Fruit fly (Drosophila melanogaster) whole organism, embryonic: ENCODE results near the gene CG9616.

Experiments
- B-H1 ChIP-seq: fragments of 200-800 bp; sonication (Bioruptor generic); IDR thresholded peaks from 3 replicates; pipeline ENCODE4 v1.3.6; 2022; ENCODE audit warnings: missing biosample characterization, missing genetic modification characterization
- CG10431 ChIP-seq: fragments of 200-800 bp; sonication (Bioruptor generic); optimal IDR thresholded peaks from 3 replicates; lab custom pipeline; 2018; ENCODE audit warnings: missing biosample characterization, mild to moderate bottlenecking, missing genetic modification characterization
- CG11398 ChIP-seq: fragments of 200-800 bp; sonication (Bioruptor generic); optimal IDR thresholded peaks from 2 replicates; lab custom pipeline; 2016; ENCODE audit warnings: missing biosample characterization, missing genetic modification characterization
- CG12219 ChIP-seq: fragments of 200-800 bp; sonication (Bioruptor generic); optimal IDR thresholded peaks from 3 replicates; lab custom pipeline; 2018; ENCODE audit warnings: missing biosample characterization, mild to moderate bottlenecking, missing genetic modification characterization
- CG13296 ChIP-seq: fragments of 200-800 bp; sonication (Bioruptor generic); optimal IDR thresholded peaks from 3 replicates; lab custom pipeline; 2018; ENCODE audit warnings: missing biosample characterization, mild to moderate bottlenecking, missing genetic modification characterization
- CG13894 ChIP-seq: fragments of 200-800 bp; sonication (Bioruptor generic); optimal IDR thresholded peaks from 3 replicates; lab custom pipeline; 2018; ENCODE audit warnings: missing biosample characterization, mild to moderate bottlenecking, missing genetic modification characterization, moderate library complexity
- CG1529 ChIP-seq: fragments of 200-800 bp; sonication (Bioruptor generic); optimal IDR thresholded peaks from 3 replicates; lab custom pipeline; 2018; ENCODE audit warnings: missing biosample characterization, missing genetic modification characterization
- CG15601 ChIP-seq: fragments of 200-800 bp; sonication (Bioruptor generic); optimal IDR thresholded peaks from 3 replicates; lab custom pipeline; 2019; ENCODE audit warnings: missing biosample characterization, mild to moderate bottlenecking, missing genetic modification characterization, moderate library complexity
- CG16815 ChIP-seq: fragments of 200-800 bp; sonication (Bioruptor generic); optimal IDR thresholded peaks from 3 replicates; lab custom pipeline; 2017; ENCODE audit warnings: missing biosample characterization, mild to moderate bottlenecking, missing genetic modification characterization
- CG18011 ChIP-seq: fragments of 200-800 bp; sonication (Bioruptor generic); optimal IDR thresholded peaks from 2 replicates; lab custom pipeline; 2017; ENCODE audit warnings: missing biosample characterization, missing genetic modification characterization, mild to moderate bottlenecking, moderate library complexity, missing genotype
- CG32772 ChIP-seq: fragments of 200-800 bp; sonication (Bioruptor generic); IDR thresholded peaks from 2 replicates; pipeline ENCODE4 v1.3.6; 2022; ENCODE audit warnings: missing biosample characterization, missing genetic modification characterization
- CG3726 ChIP-seq: fragments of 200-800 bp; sonication (Bioruptor generic); IDR thresholded peaks from 3 replicates; pipeline ENCODE4, ENCODE4 v1.3.6; 2022; ENCODE audit warnings: missing biosample characterization, missing genetic modification characterization
- CG43689 ChIP-seq: fragments of 200-800 bp; sonication (Bioruptor generic); IDR thresholded peaks from 2 replicates; pipeline ENCODE4 v1.3.6; 2022; ENCODE audit warnings: missing biosample characterization, missing genetic modification characterization
- CG5953 ChIP-seq: fragments of 200-800 bp; sonication (Bioruptor generic); IDR thresholded peaks from 2 replicates; pipeline ENCODE4 v1.3.6; 2022; ENCODE audit warnings: missing biosample characterization, missing genetic modification characterization
- CG6813 ChIP-seq: fragments of 200-800 bp; sonication (Bioruptor generic); optimal IDR thresholded peaks from 2 replicates; lab custom pipeline; 2017; ENCODE audit warnings: missing biosample characterization, missing genetic modification characterization, mild to moderate bottlenecking, moderate library complexity, missing genetic modification reagents
- CG7271 ChIP-seq: fragments of 200-800 bp; sonication (Bioruptor generic); optimal IDR thresholded peaks from 2 replicates; lab custom pipeline; 2018; ENCODE audit warnings: missing biosample characterization, mild to moderate bottlenecking, missing genetic modification characterization, moderate library complexity
- CG7745 ChIP-seq: fragments of 200-800 bp; sonication (Bioruptor generic); optimal IDR thresholded peaks from 2 replicates; lab custom pipeline; 2018; ENCODE audit warnings: missing biosample characterization, mild to moderate bottlenecking, missing genetic modification characterization, moderate library complexity
- CG8290 ChIP-seq, 3 experiments: fragments of 200-800 bp; sonication (Bioruptor generic); optimal IDR thresholded peaks; 2 replicates each; lab custom pipeline; 2016 to 2019; ENCODE audit warnings: missing biosample characterization in 3 of 3, missing genetic modification characterization in 3 of 3, mild to moderate bottlenecking in 2 of 3, moderate library complexity in 1 of 3
- CrebB ChIP-seq: fragments of 200-800 bp; sonication (Bioruptor generic); optimal IDR thresholded peaks from 3 replicates; lab custom pipeline; 2018; ENCODE audit warnings: missing biosample characterization, mild to moderate bottlenecking, missing genetic modification characterization
- D19A ChIP-seq: fragments of 200-800 bp; optimal IDR thresholded peaks from 3 replicates; lab custom pipeline; 2019; ENCODE audit warnings: missing biosample characterization, mild to moderate bottlenecking, missing genetic modification characterization, moderate library complexity
- Dll ChIP-seq: fragments of 200-800 bp; sonication (Bioruptor generic); IDR thresholded peaks from 4 replicates; pipeline ENCODE4 v1.3.6; 2022; ENCODE audit warnings: missing biosample characterization, missing genetic modification characterization; ENCODE audit not compliant: partially characterized antibody
- Doc2 ChIP-seq: fragments of 200-800 bp; sonication (Bioruptor generic); IDR thresholded peaks from 2 replicates; pipeline ENCODE4 v1.3.6; 2022; ENCODE audit warnings: missing biosample characterization, missing genetic modification characterization
- Dref ChIP-seq: fragments of 200-800 bp; sonication (Bioruptor generic); IDR thresholded peaks from 2 replicates; pipeline ENCODE4 v1.3.6; 2022; ENCODE audit warnings: missing biosample characterization, missing genetic modification characterization
- Fer2 ChIP-seq: fragments of 200-800 bp; sonication (Bioruptor generic); optimal IDR thresholded peaks from 2 replicates; lab custom pipeline; 2018; ENCODE audit warnings: missing biosample characterization, mild to moderate bottlenecking, missing genetic modification characterization, moderate library complexity
- H2.0 ChIP-seq: fragments of 200-800 bp; sonication (Bioruptor generic); IDR thresholded peaks from 2 replicates; pipeline ENCODE4 v1.3.6; 2022; ENCODE audit warnings: missing biosample characterization, missing genetic modification characterization
- Kr ChIP-seq: fragments of 200-800 bp; sonication (Bioruptor generic); optimal IDR thresholded peaks from 2 replicates; lab custom pipeline; 2017; ENCODE audit warnings: missing biosample characterization, mild to moderate bottlenecking, missing genetic modification characterization
- Opbp ChIP-seq: fragments of 200-800 bp; sonication (Bioruptor generic); IDR thresholded peaks from 3 replicates; pipeline ENCODE4 v1.3.6; 2022; ENCODE audit warnings: missing biosample characterization, missing genetic modification characterization; ENCODE audit not compliant: partially characterized antibody
- Sin3A ChIP-seq: fragments of >200 bp; optimal IDR thresholded peaks from 2 replicates; lab custom pipeline; 2018
- Six4 ChIP-seq: fragments of 200-800 bp; sonication (Bioruptor generic); optimal IDR thresholded peaks from 2 replicates; lab custom pipeline; 2016; ENCODE audit warnings: missing biosample characterization, missing genetic modification characterization
- Ssrp ChIP-seq: fragments of 200-800 bp; sonication (Bioruptor generic); optimal IDR thresholded peaks from 2 replicates; lab custom pipeline; 2018; ENCODE audit warnings: missing biosample characterization, mild to moderate bottlenecking, missing genetic modification characterization, moderate library complexity
- TFAM ChIP-seq: fragments of 200-800 bp; sonication (Bioruptor generic); optimal IDR thresholded peaks from 2 replicates; lab custom pipeline; 2017; ENCODE audit warnings: missing biosample characterization, missing genetic modification characterization, inconsistent platforms
- Vsx1 ChIP-seq: fragments of 200-800 bp; sonication (Bioruptor generic); optimal IDR thresholded peaks from 2 replicates; lab custom pipeline; 2017; ENCODE audit warnings: missing biosample characterization, mild to moderate bottlenecking, missing genetic modification characterization, missing genetic modification reagents
- Xrp1 ChIP-seq: fragments of 200-800 bp; sonication (Bioruptor generic); IDR thresholded peaks from 2 replicates; pipeline ENCODE4 v1.3.6; 2022; ENCODE audit warnings: missing biosample characterization, missing genetic modification characterization
- ac ChIP-seq: fragments of 200-800 bp; sonication (Bioruptor generic); optimal IDR thresholded peaks from 3 replicates; lab custom pipeline; 2017; ENCODE audit warnings: missing biosample characterization, mild to moderate bottlenecking, missing genetic modification characterization
- btn ChIP-seq: fragments of 200-800 bp; sonication (Bioruptor generic); optimal IDR thresholded peaks from 2 replicates; lab custom pipeline; 2016; ENCODE audit warnings: missing biosample characterization, missing genetic modification characterization
- da ChIP-seq: fragments of 200-800 bp; sonication (Bioruptor generic); optimal IDR thresholded peaks from 2 replicates; lab custom pipeline; 2016; ENCODE audit warnings: missing biosample characterization, missing genetic modification characterization
- dimm ChIP-seq: fragments of 200-800 bp; sonication (Bioruptor generic); IDR thresholded peaks from 2 replicates; pipeline ENCODE4 v1.3.6; 2022; ENCODE audit warnings: missing biosample characterization, missing genetic modification characterization
- disco-r ChIP-seq: fragments of 200-800 bp; sonication (Bioruptor generic); optimal IDR thresholded peaks from 2 replicates; lab custom pipeline; 2016; ENCODE audit warnings: missing biosample characterization, missing genetic modification characterization
- dm ChIP-seq: fragments of 200-800 bp; sonication (Bioruptor generic); optimal IDR thresholded peaks from 3 replicates; lab custom pipeline; 2016; ENCODE audit warnings: missing biosample characterization, missing genetic modification characterization
- grn ChIP-seq: fragments of 200-800 bp; sonication (Bioruptor generic); optimal IDR thresholded peaks from 3 replicates; lab custom pipeline; 2017; ENCODE audit warnings: missing biosample characterization, missing genetic modification characterization
- luna ChIP-seq: fragments of 200-800 bp; sonication (Bioruptor generic); optimal IDR thresholded peaks from 2 replicates; lab custom pipeline; 2016; ENCODE audit warnings: missing biosample characterization, missing genetic modification characterization
- psq ChIP-seq: fragments of 200-800 bp; sonication (Bioruptor generic); optimal IDR thresholded peaks from 2 replicates; lab custom pipeline; 2017; ENCODE audit warnings: missing biosample characterization, missing genetic modification characterization
- sens-2 ChIP-seq: fragments of 200-800 bp; sonication (Bioruptor generic); IDR thresholded peaks from 2 replicates; pipeline ENCODE4 v1.3.6; 2022; ENCODE audit warnings: missing biosample characterization, missing genetic modification characterization
- ssp ChIP-seq: fragments of 200-800 bp; sonication (Bioruptor generic); IDR thresholded peaks from 2 replicates; pipeline ENCODE4 v1.3.6; 2022; ENCODE audit warnings: missing biosample characterization, missing genetic modification characterization
- stwl ChIP-seq: fragments of 200-800 bp; sonication (Bioruptor generic); optimal IDR thresholded peaks from 3 replicates; lab custom pipeline; 2018; ENCODE audit warnings: missing biosample characterization, mild to moderate bottlenecking, missing genetic modification characterization, moderate library complexity
- sug ChIP-seq: fragments of 200-800 bp; optimal IDR thresholded peaks from 2 replicates; lab custom pipeline; 2019; ENCODE audit warnings: missing biosample characterization, mild to moderate bottlenecking, missing genetic modification characterization, moderate library complexity
- toy ChIP-seq: fragments of 200-800 bp; sonication (Bioruptor generic); IDR thresholded peaks from 2 replicates; pipeline ENCODE4 v1.3.6; 2022; ENCODE audit warnings: missing biosample characterization, missing genetic modification characterization
- usp ChIP-seq: fragments of >200 bp; optimal IDR thresholded peaks from 2 replicates; lab custom pipeline; 2017; ENCODE audit warnings: missing biosample characterization, missing genetic modification characterization
- vvl ChIP-seq: fragments of 200-800 bp; sonication (Bioruptor generic); IDR thresholded peaks from 2 replicates; pipeline ENCODE4 v1.3.6; 2022; ENCODE audit warnings: missing biosample characterization, missing genetic modification characterization
- wek ChIP-seq: fragments of 200-800 bp; sonication (Bioruptor generic); optimal IDR thresholded peaks from 3 replicates; lab custom pipeline; 2018; ENCODE audit warnings: missing biosample characterization, mild to moderate bottlenecking, missing genetic modification characterization, moderate library complexity

CG9616 gene

dm6 chr3R:14288669-14289383 is 43.6 kb upstream of the CG9616 start, which contains the start of gene red (continued):
- TF ChIP-seq CG12219 = peak; percentile 58
- TF ChIP-seq CG16815 (GFP tag; lab: Kevin White, UChicago) = peak; percentile 17
- TF ChIP-seq CG10431 (GFP tag; lab: Kevin White, UChicago) = no peak
- TF ChIP-seq toy = peak; percentile 63; the same call in 1 of the 2 replicates
- TF ChIP-seq CG32772 (GFP tag; lab: Robert Waterston, UW) = peak; percentile 43; the same call in 1 of the 2 replicates
- peak; percentile 26 for TF ChIP-seq wek
- TF ChIP-seq CG7745 (tag; lab: Kevin White, UChicago) = no peak
- TF ChIP-seq sens-2 = 0 out of 2 replicates have a peak, but pooled peaks have one; percentile 9
- TF ChIP-seq CG1529 (GFP tag; lab: Kevin White, UChicago) = peak; percentile 63
- no peak for TF ChIP-seq btn (GFP tag; lab: Kevin White, UChicago)
- no peak for TF ChIP-seq TFAM (GFP tag; lab: Kevin White, UChicago)
- TF ChIP-seq CG18011 = peak; percentile 54
- peak; percentile 65 for TF ChIP-seq Six4 (GFP tag; lab: Kevin White, UChicago)
- TF ChIP-seq CG8290 (GFP tag; optimal IDR thresholded peaks at IDR 0.05; lab: Kevin White, UChicago) = peak; percentile 29
- peak in 1 of 2 experiments; percentile 67 for TF ChIP-seq CG8290 (tag; optimal IDR thresholded peaks at IDR 0.05; lab: Kevin White, UChicago)
- peak; percentile 93 for TF ChIP-seq sug (tag; lab: Kevin White, UChicago)
- no peak for TF ChIP-seq dm (GFP tag; lab: Kevin White, UChicago)
- TF ChIP-seq CG11398 (GFP tag; lab: Kevin White, UChicago) = no peak
- peak; percentile 59 for TF ChIP-seq grn
- peak; percentile 57 for TF ChIP-seq CG13894 (tag; lab: Kevin White, UChicago)
- no peak for TF ChIP-seq da (GFP tag; lab: Kevin White, UChicago)
- TF ChIP-seq ac (GFP tag; lab: Kevin White, UChicago) = no peak
- no peak for TF ChIP-seq luna
- peak; percentile 59 for TF ChIP-seq Fer2 (tag; lab: Kevin White, UChicago)
- TF ChIP-seq Ssrp = peak; percentile 62
- TF ChIP-seq CrebB (tag; lab: Kevin White, UChicago) = peak; percentile 27
- TF ChIP-seq Opbp (GFP tag; lab: Robert Waterston, UW) = no peak
- TF ChIP-seq Doc2 = no peak
- TF ChIP-seq Sin3A = no peak
- TF ChIP-seq Kr (GFP tag; lab: Kevin White, UChicago) = no peak
- TF ChIP-seq Xrp1 (GFP tag; lab: Robert Waterston, UW) = peak; percentile 74
- TF ChIP-seq usp = no peak
- no peak for TF ChIP-seq ssp
- peak; percentile 14 for TF ChIP-seq disco-r (GFP tag; lab: Kevin White, UChicago)
- peak; percentile 71 for TF ChIP-seq H2.0 (GFP tag; lab: Robert Waterston, UW)
- TF ChIP-seq vvl (GFP tag; lab: Robert Waterston, UW) = peak; percentile 79
- no peak for TF ChIP-seq psq (GFP tag; lab: Kevin White, UChicago)
- no peak for TF ChIP-seq Dll (GFP tag; lab: Robert Waterston, UW)
- TF ChIP-seq Vsx1 = peak; percentile 32
- peak; percentile 30; the same call in 1 of the 3 replicates for TF ChIP-seq B-H1
- peak; percentile 42; the same call in 1 of the 2 replicates for TF ChIP-seq CG5953 (GFP tag; lab: Robert Waterston, UW)
- peak; percentile 65 for TF ChIP-seq CG13296 (GFP tag; lab: Kevin White, UChicago)
- TF ChIP-seq CG7271 (tag; lab: Kevin White, UChicago) = peak; percentile 27
- TF ChIP-seq Dref = no peak
- TF ChIP-seq CG43689 (GFP tag; lab: Robert Waterston, UW) = peak; percentile 11; the same call in 1 of the 2 replicates
- TF ChIP-seq CG6813 (GFP tag; lab: Kevin White, UChicago) = peak; percentile 80
- no peak for TF ChIP-seq CG3726 (GFP tag; lab: Robert Waterston, UW)
- no peak for TF ChIP-seq stwl (tag; lab: Kevin White, UChicago)
- TF ChIP-seq D19A (tag; lab: Kevin White, UChicago) = peak; percentile 65
- TF ChIP-seq CG15601 = peak; percentile 45
- no peak for TF ChIP-seq dimm (GFP tag; lab: Robert Waterston, UW)
